Fruit fly (Drosophila melanogaster) whole organism, adult: ENCODE results near the gene timeout.

ENCODE experiments used
- CG11617 ChIP-seq: fragments of 200-800 bp; sonication (Bioruptor generic); optimal IDR thresholded peaks from 2 replicates; lab custom pipeline; 2017; ENCODE audit warnings: mild to moderate bottlenecking, missing biosample characterization, missing genetic modification reagents, missing genetic modification characterization
- CG12768 ChIP-seq: fragments of 200-800 bp; sonication (Bioruptor generic); optimal IDR thresholded peaks from 2 replicates; lab custom pipeline; 2017; ENCODE audit warnings: missing biosample characterization, missing genetic modification characterization, mild to moderate bottlenecking, moderate library complexity, missing genetic modification reagents
- CG14711 ChIP-seq: fragments of 200-800 bp; sonication (Bioruptor generic); optimal IDR thresholded peaks from 2 replicates; lab custom pipeline; 2018; ENCODE audit warnings: missing biosample characterization, mild to moderate bottlenecking, missing genetic modification characterization, moderate library complexity
- CG1620 ChIP-seq: fragments of 200-800 bp; sonication (Bioruptor generic); optimal IDR thresholded peaks from 2 replicates; lab custom pipeline; 2016; ENCODE audit warnings: missing biosample characterization, missing genetic modification characterization
- CG33017 ChIP-seq: fragments of 200-800 bp; sonication (Bioruptor generic); optimal IDR thresholded peaks from 2 replicates; lab custom pipeline; 2018; ENCODE audit warnings: missing biosample characterization, mild to moderate bottlenecking, missing genetic modification characterization, moderate library complexity
- CG5204 ChIP-seq: fragments of 200-800 bp; sonication (Bioruptor generic); optimal IDR thresholded peaks from 2 replicates; lab custom pipeline; 2016; ENCODE audit warnings: missing biosample characterization, missing genetic modification characterization
- CG7045 ChIP-seq: fragments of 200-800 bp; sonication (Bioruptor generic); optimal IDR thresholded peaks from 2 replicates; lab custom pipeline; 2017; ENCODE audit warnings: missing biosample characterization, mild to moderate bottlenecking, missing genetic modification characterization
- CG7101 ChIP-seq: fragments of 200-800 bp; sonication (Bioruptor generic); optimal IDR thresholded peaks from 2 replicates; lab custom pipeline; 2018; ENCODE audit warnings: missing biosample characterization, mild to moderate bottlenecking, missing genetic modification characterization, moderate library complexity
- Clk ChIP-seq: fragments of 200-800 bp; sonication (Bioruptor generic); optimal IDR thresholded peaks from 2 replicates; lab custom pipeline; 2017; ENCODE audit warnings: missing biosample characterization, missing genetic modification characterization
- Crg-1 ChIP-seq: fragments of 200-800 bp; sonication (Bioruptor generic); optimal IDR thresholded peaks from 2 replicates; lab custom pipeline; 2016; ENCODE audit warnings: missing biosample characterization, missing genetic modification characterization
- Hr96 ChIP-seq: fragments of 200-800 bp; sonication (Bioruptor generic); optimal IDR thresholded peaks from 2 replicates; lab custom pipeline; 2016; ENCODE audit warnings: missing biosample characterization, missing genetic modification characterization
- Mnt ChIP-seq: fragments of 200-800 bp; sonication (Bioruptor generic); optimal IDR thresholded peaks from 2 replicates; lab custom pipeline; 2016; ENCODE audit warnings: missing biosample characterization, mild to moderate bottlenecking, missing genetic modification characterization
- bab1 ChIP-seq: fragments of 200-800 bp; sonication (Bioruptor generic); optimal IDR thresholded peaks from 3 replicates; lab custom pipeline; 2019; ENCODE audit warnings: missing biosample characterization, mild to moderate bottlenecking, missing genetic modification characterization, moderate library complexity
- cic ChIP-seq: fragments of 200-800 bp; sonication (Bioruptor generic); optimal IDR thresholded peaks from 2 replicates; lab custom pipeline; 2017; ENCODE audit warnings: missing biosample characterization, mild to moderate bottlenecking, missing genetic modification characterization, moderate library complexity
- cnc ChIP-seq, 2 experiments: fragments of >200 bp; optimal IDR thresholded peaks; 2 replicates each; lab custom pipeline; 2017
- kay ChIP-seq: fragments of 200-800 bp; sonication (Bioruptor generic); peaks from one replicate; lab custom pipeline; 2016; ENCODE audit warnings: missing biosample characterization, missing genetic modification characterization, borderline replicate concordance
- ovo ChIP-seq: fragments of 200-800 bp; sonication (Bioruptor generic); optimal IDR thresholded peaks from 2 replicates; lab custom pipeline; 2016; ENCODE audit warnings: missing biosample characterization, missing genetic modification characterization
- pad ChIP-seq: fragments of 200-800 bp; sonication (Bioruptor generic); optimal IDR thresholded peaks from 3 replicates; lab custom pipeline; 2017; ENCODE audit warnings: missing biosample characterization, missing genetic modification characterization, mild to moderate bottlenecking, moderate library complexity, missing genetic modification reagents
- tj ChIP-seq: fragments of 200-800 bp; sonication (Bioruptor generic); optimal IDR thresholded peaks from 3 replicates; lab custom pipeline; 2017; ENCODE audit warnings: missing biosample characterization, mild to moderate bottlenecking, missing genetic modification characterization, moderate library complexity
- toe ChIP-seq: fragments of 200-800 bp; sonication (Bioruptor generic); optimal IDR thresholded peaks from 2 replicates; lab custom pipeline; 2016; ENCODE audit warnings: missing biosample characterization, missing genetic modification characterization

The timeout gene

dm6 chr3R:13091666-13092065 is 3.2 kb downstream of the timeout start:
- no peak for TF ChIP-seq bab1 (GFP tag; lab: Kevin White, UChicago)
- no peak for TF ChIP-seq CG7045
- no peak for TF ChIP-seq toe (GFP tag; lab: Kevin White, UChicago)
- no peak for TF ChIP-seq CG14711 (tag; lab: Kevin White, UChicago)
- TF ChIP-seq cnc (optimal IDR thresholded peaks at IDR 0.05; lab: Kevin White, UChicago) = no peak

- TF ChIP-seq bab1 (GFP tag; lab: Kevin White, UChicago) (no peak), kay (GFP tag; lab: Kevin White, UChicago) (no peak), cnc (optimal IDR thresholded peaks at IDR 0.05; lab: Kevin White, UChicago) (no peak), CG1620 (GFP tag; lab: Kevin White, UChicago) (no peak), cic (GFP tag; lab: Kevin White, UChicago) (no peak), Hr96 (GFP tag; lab: Kevin White, UChicago) (no peak), CG7101 (no peak), CG11617 (no peak), tj (GFP tag; lab: Kevin White, UChicago) (no peak), CG33017 (tag; lab: Kevin White, UChicago) (no peak), Clk (GFP tag; lab: Kevin White, UChicago) (no peak), CG14711 (tag; lab: Kevin White, UChicago) (no peak)
These were observed 29.3 kb downstream of the timeout start for dm6 chr3R:13117711-13118110.

- TF ChIP-seq tj (GFP tag; lab: Kevin White, UChicago) (no peak), Hr96 (GFP tag; lab: Kevin White, UChicago) (no peak), kay (GFP tag; lab: Kevin White, UChicago) (no peak), pad (GFP tag; lab: Kevin White, UChicago) (no peak), Crg-1 (GFP tag; lab: Kevin White, UChicago) (no peak), bab1 (GFP tag; lab: Kevin White, UChicago) (no peak), CG1620 (GFP tag; lab: Kevin White, UChicago) (no peak), cnc (optimal IDR thresholded peaks at IDR 0.05; lab: Kevin White, UChicago) (no peak), ovo (no peak), CG12768 (no peak), CG5204 (GFP tag; lab: Kevin White, UChicago) (no peak), Mnt (no peak), CG7045 (no peak), cic (GFP tag; lab: Kevin White, UChicago) (no peak), CG11617 (no peak), CG33017 (tag; lab: Kevin White, UChicago) (no peak), CG7101 (no peak), Clk (GFP tag; lab: Kevin White, UChicago) (no peak), toe (GFP tag; lab: Kevin White, UChicago) (no peak)
These were observed 40.5 kb downstream of the timeout start for dm6 chr3R:13128932-13129331.

dm6 chr3R:13138120-13138519 is 49.7 kb downstream of the timeout start:
- TF ChIP-seq CG5204 (GFP tag; lab: Kevin White, UChicago) (no peak), CG11617 (no peak), kay (GFP tag; lab: Kevin White, UChicago) (no peak), pad (GFP tag; lab: Kevin White, UChicago) (no peak), cnc (optimal IDR thresholded peaks at IDR 0.05; lab: Kevin White, UChicago) (no peak), bab1 (GFP tag; lab: Kevin White, UChicago) (no peak)

dm6 chr3R:13155587-13155986 is 67.1 kb downstream of the timeout start, which contains the start of gene 2mit:
TSS of gene 2mit (minus strand) at chr3R:13155687.
- TF ChIP-seq tj (GFP tag; lab: Kevin White, UChicago) (no peak), CG33017 (tag; lab: Kevin White, UChicago) (no peak), pad (GFP tag; lab: Kevin White, UChicago) (no peak), kay (GFP tag; lab: Kevin White, UChicago) (no peak), CG1620 (GFP tag; lab: Kevin White, UChicago) (no peak), Clk (GFP tag; lab: Kevin White, UChicago) (no peak), Hr96 (GFP tag; lab: Kevin White, UChicago) (no peak), CG7045 (no peak), CG7101 (no peak), toe (GFP tag; lab: Kevin White, UChicago) (no peak), cic (GFP tag; lab: Kevin White, UChicago) (no peak), Mnt (no peak), CG14711 (tag; lab: Kevin White, UChicago) (no peak), CG5204 (GFP tag; lab: Kevin White, UChicago) (no peak), cnc (optimal IDR thresholded peaks at IDR 0.05; lab: Kevin White, UChicago) (no peak), Crg-1 (GFP tag; lab: Kevin White, UChicago) (no peak), CG12768 (no peak)

- TF ChIP-seq cic (GFP tag; lab: Kevin White, UChicago) (no peak), CG33017 (tag; lab: Kevin White, UChicago) (no peak), Crg-1 (GFP tag; lab: Kevin White, UChicago) (no peak), CG14711 (tag; lab: Kevin White, UChicago) (no peak), cnc (optimal IDR thresholded peaks at IDR 0.05; lab: Kevin White, UChicago) (no peak), kay (GFP tag; lab: Kevin White, UChicago) (no peak), tj (GFP tag; lab: Kevin White, UChicago) (no peak), CG7045 (no peak), Hr96 (GFP tag; lab: Kevin White, UChicago) (no peak), CG5204 (GFP tag; lab: Kevin White, UChicago) (no peak), toe (GFP tag; lab: Kevin White, UChicago) (no peak), CG11617 (no peak), bab1 (GFP tag; lab: Kevin White, UChicago) (no peak), Clk (GFP tag; lab: Kevin White, UChicago) (no peak), ovo (no peak)
These were observed 92.6 kb downstream of the timeout start, which contains the start of gene CG8138 for dm6 chr3R:13181004-13181403. TSS of gene CG8138 (plus strand) at chr3R:13181304.
